Worm (Caenorhabditis elegans) whole organism, L3 larva: ENCODE results near the gene ugt-62.

Source experiments
- R02D3.7 ChIP-seq: fragments of 150-350 bp; optimal IDR thresholded peaks from 2 replicates; lab custom pipeline; 2014; ENCODE audit warnings: missing biosample characterization, missing genetic modification characterization
- ZK546.5 ChIP-seq: sonication (generic microtip); optimal IDR thresholded peaks from 2 replicates; lab custom pipeline; 2017; ENCODE audit warnings: missing biosample characterization, missing genetic modification characterization
- ama-1 ChIP-seq: fragments of 150-350 bp; optimal IDR thresholded peaks from 2 replicates; lab custom pipeline; 2018
- ceh-28 ChIP-seq: fragments of 150-350 bp; optimal IDR thresholded peaks from 2 replicates; lab custom pipeline; 2014; ENCODE audit warnings: missing biosample characterization, missing genetic modification reagents, missing genetic modification characterization
- ceh-9 ChIP-seq: sonication (generic microtip); optimal IDR thresholded peaks from 2 replicates; lab custom pipeline; 2018; ENCODE audit warnings: missing biosample characterization, missing genetic modification characterization
- fkh-10 ChIP-seq: sonication (generic microtip); optimal IDR thresholded peaks from 2 replicates; lab custom pipeline; 2017; ENCODE audit warnings: missing biosample characterization, missing genetic modification reagents, missing genetic modification characterization
- nhr-12 ChIP-seq: fragments of 150-350 bp; optimal IDR thresholded peaks from 2 replicates; lab custom pipeline; 2014; ENCODE audit warnings: missing biosample characterization, missing genetic modification characterization
- nhr-25 ChIP-seq: sonication (generic microtip); optimal IDR thresholded peaks from 2 replicates; lab custom pipeline; 2017; ENCODE audit warnings: missing biosample characterization, missing genetic modification characterization
- nhr-28 ChIP-seq: fragments of 150-350 bp; optimal IDR thresholded peaks from 2 replicates; lab custom pipeline; 2014; ENCODE audit warnings: missing biosample characterization, missing genetic modification characterization
- nhr-76 ChIP-seq: fragments of 150-350 bp; sonication (generic microtip); optimal IDR thresholded peaks from 5 replicates; lab custom pipeline; 2014; ENCODE audit warnings: missing biosample characterization, missing genetic modification characterization
- nhr-77 ChIP-seq: fragments of 150-350 bp; optimal IDR thresholded peaks from 2 replicates; lab custom pipeline; 2014; ENCODE audit warnings: missing biosample characterization, missing genetic modification characterization
- pha-4 ChIP-seq: fragments of 150-350 bp; optimal IDR thresholded peaks from 2 replicates; lab custom pipeline; 2014; ENCODE audit warnings: missing biosample characterization, missing genetic modification reagents, missing genetic modification characterization
- pqm-1 ChIP-seq: fragments of 150-350 bp; optimal IDR thresholded peaks from 2 replicates; lab custom pipeline; 2017; ENCODE audit warnings: missing biosample characterization, missing genetic modification characterization, inconsistent platforms
- sea-2 ChIP-seq: fragments of 150-350 bp; sonication (generic microtip); optimal IDR thresholded peaks from 4 replicates; lab custom pipeline; 2014; ENCODE audit warnings: missing biosample characterization, missing genetic modification reagents, missing genetic modification characterization

DNA sequence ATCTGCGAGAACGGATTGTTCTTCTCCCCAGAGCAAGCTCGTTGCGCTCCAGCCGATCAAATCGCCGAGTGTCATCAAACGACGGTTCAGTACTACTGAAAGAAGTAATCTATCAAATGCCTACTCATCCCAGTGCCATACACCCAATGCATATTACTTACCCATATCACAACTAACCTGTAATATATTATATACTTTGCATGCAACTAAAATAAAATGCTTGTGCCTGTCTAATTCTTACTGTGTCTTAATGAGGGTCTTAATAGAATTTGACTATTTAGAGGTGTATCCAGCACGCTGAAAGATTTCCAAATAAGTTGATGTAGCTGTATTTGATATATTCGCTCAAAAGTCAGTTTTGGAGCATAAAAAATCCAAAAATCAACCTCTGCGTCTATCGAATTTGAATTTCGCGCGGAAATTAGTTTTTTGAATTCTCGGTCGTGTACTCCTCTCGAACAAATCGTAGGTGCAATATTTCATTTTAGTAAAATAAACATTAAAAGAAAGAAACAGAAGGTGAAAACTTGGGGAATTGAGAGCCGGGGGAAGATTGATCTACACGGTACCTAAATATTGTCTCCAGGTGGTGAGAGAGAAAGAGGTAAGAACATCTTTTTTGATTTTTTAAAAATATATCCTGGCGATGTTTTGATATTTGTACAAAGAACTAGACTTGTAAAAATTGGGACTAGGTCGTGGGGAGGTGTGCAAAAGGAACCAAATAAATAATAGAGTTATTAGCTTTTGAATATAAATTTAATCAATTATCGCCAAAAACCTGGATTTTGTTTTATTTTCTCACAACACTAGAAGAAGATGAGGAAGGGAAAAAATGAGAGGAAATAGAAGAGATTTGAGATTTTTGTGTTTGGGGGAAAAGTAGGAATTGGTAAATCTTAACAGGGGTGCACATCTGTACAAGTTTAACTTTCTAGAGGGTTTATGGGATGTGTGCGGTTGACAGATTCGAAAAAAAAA lies 49.0 kb downstream of the ugt-62 start:
- no peak for TF ChIP-seq ceh-9 (tag; lab: Kevin White, UChicago)
- TF ChIP-seq ceh-28 (tag; lab: Kevin White, UChicago), result peak; percentile 11
- peak; percentile 37 for TF ChIP-seq ama-1
- no peak for TF ChIP-seq nhr-76
- no peak for TF ChIP-seq nhr-77 (tag; lab: Kevin White, UChicago)
- no peak for TF ChIP-seq sea-2
- TF ChIP-seq nhr-28 (tag; lab: Kevin White, UChicago), result no peak
- TF ChIP-seq fkh-10 (GFP tag; lab: Kevin White, UChicago), result no peak
- no peak for TF ChIP-seq pqm-1 (tag; lab: Kevin White, UChicago)
- peak; percentile 5 for TF ChIP-seq nhr-25 (tag; lab: Kevin White, UChicago)
- no peak for TF ChIP-seq ZK546.5 (tag; lab: Kevin White, UChicago)
- no peak for TF ChIP-seq nhr-12
- no peak for TF ChIP-seq pha-4 (tag; lab: Kevin White, UChicago)
- TF ChIP-seq R02D3.7, result no peak
